Fruit fly (Drosophila melanogaster): ENCODE measurements around the gene Dpm1.

dm6 chr2L:19528308-19528707 is 2.1 kb upstream of the Dpm1 start:
- TF ChIP-seq Dfd (GFP tag; optimal IDR thresholded peaks at IDR 0.05) (no peak), dmrt93B (GFP tag; optimal IDR thresholded peaks at IDR 0.05) (peak; percentile 30), GATAd (GFP tag; optimal IDR thresholded peaks at IDR 0.05) (no peak), foxo (GFP tag; optimal IDR thresholded peaks at IDR 0.05) (peak; percentile 77 to 98)

Data from whole organism, wandering third instar larva.